Worm (Caenorhabditis elegans): Measurements from ENCODE around the gene mix-1.
A peak's percentile ranks its signal among the peaks of the same experiment; 100 is the strongest.

Gene mix-1

ce11 chrII:10834717-10835116 is 10.7 kb downstream of the mix-1 start:
- TF ChIP-seq aly-2 (tag; optimal IDR thresholded peaks at IDR 0.05) (no peak), vab-15 (tag; optimal IDR thresholded peaks at IDR 0.05) (no peak), ceh-88 (GFP tag; IDR thresholded peaks at IDR 0.05) (no peak)

ce11 chrII:10838550-10838949 is 14.5 kb downstream of the mix-1 start:
- no peak for TF ChIP-seq skn-1 (tag; optimal IDR thresholded peaks at IDR 0.05)
- TF ChIP-seq sox-4 (tag; optimal IDR thresholded peaks at IDR 0.05) = no peak
- TF ChIP-seq mab-9 (GFP tag; IDR thresholded peaks at IDR 0.05) = no peak
- TF ChIP-seq lin-14 (GFP tag; optimal IDR thresholded peaks at IDR 0.05) = no peak
- no peak for TF ChIP-seq ceh-90 (tag; optimal IDR thresholded peaks at IDR 0.05)
- TF ChIP-seq unc-98 (GFP tag; IDR thresholded peaks at IDR 0.05) = no peak
- TF ChIP-seq dpl-1 (GFP tag; optimal IDR thresholded peaks at IDR 0.05) = no peak
- no peak for TF ChIP-seq pqm-1 (tag; optimal IDR thresholded peaks at IDR 0.05)
- TF ChIP-seq ceh-88 (GFP tag; IDR thresholded peaks at IDR 0.05) = no peak
- no peak for TF ChIP-seq unc-130 (tag; optimal IDR thresholded peaks at IDR 0.05)
- no peak for TF ChIP-seq nhr-28 (tag; optimal IDR thresholded peaks at IDR 0.05)
- TF ChIP-seq elt-3 (tag; optimal IDR thresholded peaks at IDR 0.05) = no peak

ce11 chrII:10840067-10840466 is 16.0 kb downstream of the mix-1 start:
- 0 out of 2 replicates have a peak, but pooled peaks have one; percentile 25 for TF ChIP-seq unc-98 (GFP tag; IDR thresholded peaks at IDR 0.05)
- peak; percentile 54 for TF ChIP-seq vab-15 (tag; optimal IDR thresholded peaks at IDR 0.05)
- no peak for TF ChIP-seq nhr-84 (tag; optimal IDR thresholded peaks at IDR 0.05)
- TF ChIP-seq mef-2 (tag; optimal IDR thresholded peaks at IDR 0.05) = peak; percentile 30
- peak; percentile 70 for TF ChIP-seq jun-1 (tag; optimal IDR thresholded peaks at IDR 0.05)
- peak; percentile 82 for TF ChIP-seq fkh-8 (tag; optimal IDR thresholded peaks at IDR 0.05)
- TF ChIP-seq ceh-90 (tag; optimal IDR thresholded peaks at IDR 0.05) = peak; percentile 6
- TF ChIP-seq nhr-28 (tag; optimal IDR thresholded peaks at IDR 0.05) = no peak
- TF ChIP-seq blmp-1 (tag; optimal IDR thresholded peaks at IDR 0.05) = no peak
- no peak for TF ChIP-seq ets-5 (GFP tag; IDR thresholded peaks at IDR 0.05)
- peak; percentile 76 for TF ChIP-seq lir-3 (tag; optimal IDR thresholded peaks at IDR 0.05; ENCODE audit: poor library complexity)
- TF ChIP-seq tbx-2 (tag; optimal IDR thresholded peaks at IDR 0.05) = peak; percentile 84
- TF ChIP-seq fkh-4 (tag; optimal IDR thresholded peaks at IDR 0.05; ENCODE audit: borderline replicate concordance) = peak; percentile 39
- TF ChIP-seq efl-3 (GFP tag; optimal IDR thresholded peaks at IDR 0.05) = no peak
- peak; percentile 72 to 88 (median 82) for TF ChIP-seq ceh-82 (tag; optimal IDR thresholded peaks at IDR 0.05)
- TF ChIP-seq aly-2 (tag; optimal IDR thresholded peaks at IDR 0.05) = peak; percentile 80
- no peak for TF ChIP-seq lin-15B (tag; optimal IDR thresholded peaks at IDR 0.05)
- TF ChIP-seq lin-39 (tag; optimal IDR thresholded peaks at IDR 0.05) = no peak
- TF ChIP-seq ces-1 (GFP tag; optimal IDR thresholded peaks at IDR 0.05) = no peak
- no peak for TF ChIP-seq unc-30 (tag; optimal IDR thresholded peaks at IDR 0.05)
- TF ChIP-seq C04F5.9 (tag; optimal IDR thresholded peaks at IDR 0.05) = peak; percentile 85
- peak; percentile 93 for TF ChIP-seq rnt-1 (tag; optimal IDR thresholded peaks at IDR 0.05)
- TF ChIP-seq hlh-17 (GFP tag; optimal IDR thresholded peaks at IDR 0.05; ENCODE audit: borderline replicate concordance) = no peak
- no peak for TF ChIP-seq pag-3 (tag; optimal IDR thresholded peaks at IDR 0.05; ENCODE audit: borderline replicate concordance, insufficient read depth)
- TF ChIP-seq sptf-1 (tag; optimal IDR thresholded peaks at IDR 0.05) = no peak
- no peak for TF ChIP-seq nhr-12 (tag; optimal IDR thresholded peaks at IDR 0.05)
- TF ChIP-seq unc-62 (GFP tag; optimal IDR thresholded peaks at IDR 0.05) = no peak
- TF ChIP-seq Y116A8C.19 (tag; optimal IDR thresholded peaks at IDR 0.05; ENCODE audit: borderline replicate concordance) = no peak
- TF ChIP-seq xbp-1 (tag; optimal IDR thresholded peaks at IDR 0.05) = peak; percentile 72
- peak; percentile 20 for TF ChIP-seq nhr-76 (tag; optimal IDR thresholded peaks at IDR 0.05)
- peak; percentile 63 for TF ChIP-seq egl-13 (tag; optimal IDR thresholded peaks at IDR 0.05)
- no peak for TF ChIP-seq ceh-63 (GFP tag; optimal IDR thresholded peaks at IDR 0.05)
- peak; percentile 82 for TF ChIP-seq fos-1 (tag; optimal IDR thresholded peaks at IDR 0.05)
- peak; percentile 55 for TF ChIP-seq elt-2 (tag; optimal IDR thresholded peaks at IDR 0.05)
- no peak for TF ChIP-seq ama-1 (optimal IDR thresholded peaks at IDR 0.05)
- peak; percentile 80 for TF ChIP-seq unc-130 (tag; optimal IDR thresholded peaks at IDR 0.05)
- TF ChIP-seq nhr-85 (tag) = peak; percentile 82
- peak; percentile 35 for TF ChIP-seq pax-3 (tag; optimal IDR thresholded peaks at IDR 0.05)
- peak; percentile 93 for TF ChIP-seq snu-23 (GFP tag; optimal IDR thresholded peaks at IDR 0.05)
- peak; percentile 58 for TF ChIP-seq ztf-4 (tag; optimal IDR thresholded peaks at IDR 0.05)
- TF ChIP-seq elt-3 (tag; optimal IDR thresholded peaks at IDR 0.05) = peak in 4 of 6 experiments; percentile 55 to 83 (median 64)
